Fruit fly (Drosophila melanogaster) whole organism, pupa: ENCODE data around the gene Lsd-1.

Experiments used
- CG10348 ChIP-seq: fragments of 200-800 bp; sonication (Bioruptor generic); IDR thresholded peaks from 2 replicates; pipeline ENCODE4 v1.3.6; 2022; ENCODE audit warnings: missing biosample characterization, missing genetic modification characterization
- CG12605 ChIP-seq: fragments of 200-800 bp; sonication (Bioruptor generic); IDR thresholded peaks from 2 replicates; pipeline ENCODE4 v1.3.6; 2022; ENCODE audit warnings: missing biosample characterization, missing genetic modification characterization
- CG13204 ChIP-seq: fragments of 200-800 bp; sonication (Bioruptor generic); optimal IDR thresholded peaks from 2 replicates; lab custom pipeline; 2018; ENCODE audit warnings: missing biosample characterization, mild to moderate bottlenecking, missing genetic modification characterization, moderate library complexity
- CG14655 ChIP-seq: fragments of 200-800 bp; sonication (Bioruptor generic); optimal IDR thresholded peaks from 3 replicates; lab custom pipeline; 2017; ENCODE audit warnings: mild to moderate bottlenecking, missing biosample characterization, missing genetic modification reagents, missing genetic modification characterization
- CG15710 ChIP-seq: fragments of 200-800 bp; sonication (Bioruptor generic); optimal IDR thresholded peaks from 2 replicates; lab custom pipeline; 2018; ENCODE audit warnings: missing biosample characterization, mild to moderate bottlenecking, missing genetic modification characterization, moderate library complexity
- CG17806 ChIP-seq: fragments of 200-800 bp; sonication (Bioruptor generic); optimal IDR thresholded peaks from 2 replicates; lab custom pipeline; 2018; ENCODE audit warnings: missing biosample characterization, mild to moderate bottlenecking, missing genetic modification characterization, moderate library complexity
- CG32121 ChIP-seq: fragments of 200-800 bp; sonication (Bioruptor generic); IDR thresholded peaks from 2 replicates; pipeline ENCODE4 v1.3.6; 2022; ENCODE audit warnings: missing biosample characterization, missing genetic modification characterization
- CG34367 ChIP-seq: fragments of 200-800 bp; sonication (Bioruptor generic); optimal IDR thresholded peaks from 2 replicates; lab custom pipeline; 2018; ENCODE audit warnings: missing biosample characterization, mild to moderate bottlenecking, missing genetic modification characterization
- CG4496 ChIP-seq: fragments of 200-800 bp; sonication (Bioruptor generic); IDR thresholded peaks from 3 replicates; pipeline ENCODE4 v1.3.6; 2022; ENCODE audit warnings: missing biosample characterization, missing genetic modification characterization
- CG8159 ChIP-seq: fragments of 200-800 bp; sonication (Bioruptor generic); optimal IDR thresholded peaks from 3 replicates; lab custom pipeline; 2018; ENCODE audit warnings: missing biosample characterization, mild to moderate bottlenecking, missing genetic modification characterization, moderate library complexity
- CG8301 ChIP-seq: fragments of 200-800 bp; sonication (Bioruptor generic); optimal IDR thresholded peaks from 2 replicates; lab custom pipeline; 2018; ENCODE audit warnings: missing biosample characterization, mild to moderate bottlenecking, missing genetic modification characterization
- CG9948 ChIP-seq: fragments of 200-800 bp; sonication (Bioruptor generic); optimal IDR thresholded peaks from 2 replicates; lab custom pipeline; 2018; ENCODE audit warnings: missing biosample characterization, mild to moderate bottlenecking, missing genetic modification characterization, moderate library complexity
- D1 ChIP-seq: fragments of 200-800 bp; sonication (Bioruptor generic); optimal IDR thresholded peaks from 2 replicates; lab custom pipeline; 2018; ENCODE audit warnings: missing biosample characterization, mild to moderate bottlenecking, missing genetic modification characterization, moderate library complexity
- EcR ChIP-seq: fragments of 200-800 bp; sonication (Bioruptor generic); optimal IDR thresholded peaks from 3 replicates; lab custom pipeline; 2019; ENCODE audit warnings: missing biosample characterization, missing genetic modification characterization, mild to moderate bottlenecking, moderate library complexity, missing genetic modification reagents
- Ets98B ChIP-seq: fragments of 200-800 bp; sonication (Bioruptor generic); IDR thresholded peaks from 2 replicates; pipeline ENCODE4 v1.3.6; 2022; ENCODE audit warnings: missing biosample characterization, missing genetic modification characterization
- Pif1A ChIP-seq: fragments of 200-800 bp; sonication (Bioruptor generic); optimal IDR thresholded peaks from 3 replicates; lab custom pipeline; 2016; ENCODE audit warnings: missing biosample characterization, missing genetic modification characterization
- Pif1B ChIP-seq: fragments of 200-800 bp; sonication (Bioruptor generic); optimal IDR thresholded peaks from 3 replicates; lab custom pipeline; 2016; ENCODE audit warnings: missing biosample characterization, missing genetic modification characterization
- Snoo ChIP-seq: fragments of 200-800 bp; sonication (Bioruptor generic); optimal IDR thresholded peaks from 3 replicates; lab custom pipeline; 2017; ENCODE audit warnings: missing biosample characterization, mild to moderate bottlenecking, missing genetic modification characterization, inconsistent platforms
- fd96Ca ChIP-seq: fragments of 200-800 bp; sonication (Bioruptor generic); IDR thresholded peaks from 3 replicates; pipeline ENCODE4 v1.3.6; 2022; ENCODE audit warnings: missing biosample characterization, missing genetic modification characterization
- gl ChIP-seq: fragments of 200-800 bp; sonication (Bioruptor generic); optimal IDR thresholded peaks from 2 replicates; lab custom pipeline; 2018; ENCODE audit warnings: missing biosample characterization, mild to moderate bottlenecking, missing genetic modification characterization
- rn ChIP-seq: fragments of 200-800 bp; sonication (Bioruptor generic); IDR thresholded peaks from 2 replicates; pipeline ENCODE4 v1.3.6; 2022; ENCODE audit warnings: missing biosample characterization, missing genetic modification characterization

Lsd-1 gene

DNA sequence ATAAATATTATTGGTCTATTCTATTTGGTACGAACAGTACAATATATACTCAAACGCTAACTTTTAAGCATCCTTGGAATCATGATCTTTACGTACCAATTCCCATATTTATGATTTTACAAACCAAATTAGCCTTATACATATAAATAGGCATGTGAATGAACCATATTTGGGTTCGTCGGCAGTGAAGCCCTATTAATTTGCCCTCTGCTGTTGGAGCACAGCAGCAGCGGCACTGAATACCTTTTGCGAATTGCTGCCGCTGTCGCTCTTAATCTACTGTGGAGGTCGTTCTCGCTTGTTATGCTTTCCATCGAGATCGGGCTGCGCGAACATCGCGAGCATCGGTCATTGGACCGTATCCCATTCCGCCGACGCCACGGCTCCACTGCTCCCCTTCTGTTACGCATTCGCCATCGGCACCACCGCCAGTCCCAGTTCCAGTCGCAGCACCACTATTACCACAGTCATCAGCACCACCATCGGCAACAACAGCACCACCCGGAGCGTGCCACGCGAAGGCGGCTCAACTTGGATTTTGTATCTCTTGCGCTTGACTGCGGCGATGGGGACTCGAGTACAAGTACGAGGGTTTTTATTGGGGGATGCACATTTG lies 24.9 kb downstream of the Lsd-1 start:
- peak; percentile 41; the same call in 2 of the 3 replicates for TF ChIP-seq CG4496
- TF ChIP-seq D1 = peak; percentile 50
- peak; percentile 43 for TF ChIP-seq Ets98B
- TF ChIP-seq CG10348 (GFP tag; lab: Robert Waterston, UW) = no peak
- peak; percentile 83 for TF ChIP-seq CG8159 (tag; lab: Kevin White, UChicago)
- TF ChIP-seq CG9948 = peak; percentile 80
- peak; percentile 60 for TF ChIP-seq Snoo (tag; lab: Kevin White, UChicago)
- peak; percentile 98 for TF ChIP-seq EcR (GFP tag; lab: Kevin White, UChicago)
- TF ChIP-seq CG12605 = peak; percentile 48; the same call in 1 of the 2 replicates
- peak; percentile 79 for TF ChIP-seq CG17806 (tag; lab: Kevin White, UChicago)
- TF ChIP-seq CG34367 (tag; lab: Kevin White, UChicago) = peak; percentile 67
- no peak for TF ChIP-seq rn (GFP tag; lab: Robert Waterston, UW)
- peak; percentile 64; the same call in 2 of the 3 replicates for TF ChIP-seq fd96Ca (GFP tag; lab: Robert Waterston, UW)
- TF ChIP-seq CG15710 (tag; lab: Kevin White, UChicago) = peak; percentile 77
- TF ChIP-seq CG32121 (GFP tag; lab: Robert Waterston, UW) = peak; percentile 62
- TF ChIP-seq Pif1B (GFP tag; lab: Kevin White, UChicago) = peak; percentile 74
- peak; percentile 67 for TF ChIP-seq Pif1A (GFP tag; lab: Kevin White, UChicago)
- peak; percentile 80 for TF ChIP-seq CG8301 (tag; lab: Kevin White, UChicago)
- TF ChIP-seq gl (tag; lab: Kevin White, UChicago) = peak; percentile 37
- peak; percentile 82 for TF ChIP-seq CG14655 (GFP tag; lab: Kevin White, UChicago)
- TF ChIP-seq CG13204 (GFP tag; lab: Kevin White, UChicago) = peak; percentile 97

dm6 chr3R:23789584-23789983 lies 25.9 kb downstream of the Lsd-1 start:
- no peak for TF ChIP-seq EcR (GFP tag; lab: Kevin White, UChicago)
- no peak for TF ChIP-seq CG15710 (tag; lab: Kevin White, UChicago)
- no peak for TF ChIP-seq CG17806 (tag; lab: Kevin White, UChicago)
- TF ChIP-seq CG14655 (GFP tag; lab: Kevin White, UChicago) = no peak
- no peak for TF ChIP-seq D1
- TF ChIP-seq rn (GFP tag; lab: Robert Waterston, UW) = no peak
- TF ChIP-seq Ets98B = no peak
- TF ChIP-seq CG8159 (tag; lab: Kevin White, UChicago) = no peak
- no peak for TF ChIP-seq CG8301 (tag; lab: Kevin White, UChicago)
- TF ChIP-seq Snoo (tag; lab: Kevin White, UChicago) = no peak
- no peak for TF ChIP-seq fd96Ca (GFP tag; lab: Robert Waterston, UW)
- TF ChIP-seq CG13204 (GFP tag; lab: Kevin White, UChicago) = no peak
- TF ChIP-seq Pif1A (GFP tag; lab: Kevin White, UChicago) = no peak
- no peak for TF ChIP-seq CG12605
- no peak for TF ChIP-seq CG32121 (GFP tag; lab: Robert Waterston, UW)
- no peak for TF ChIP-seq Pif1B (GFP tag; lab: Kevin White, UChicago)
- no peak for TF ChIP-seq gl (tag; lab: Kevin White, UChicago)
- no peak for TF ChIP-seq CG10348 (GFP tag; lab: Robert Waterston, UW)
- TF ChIP-seq, all 21 proteins: peak for 0

DNA sequence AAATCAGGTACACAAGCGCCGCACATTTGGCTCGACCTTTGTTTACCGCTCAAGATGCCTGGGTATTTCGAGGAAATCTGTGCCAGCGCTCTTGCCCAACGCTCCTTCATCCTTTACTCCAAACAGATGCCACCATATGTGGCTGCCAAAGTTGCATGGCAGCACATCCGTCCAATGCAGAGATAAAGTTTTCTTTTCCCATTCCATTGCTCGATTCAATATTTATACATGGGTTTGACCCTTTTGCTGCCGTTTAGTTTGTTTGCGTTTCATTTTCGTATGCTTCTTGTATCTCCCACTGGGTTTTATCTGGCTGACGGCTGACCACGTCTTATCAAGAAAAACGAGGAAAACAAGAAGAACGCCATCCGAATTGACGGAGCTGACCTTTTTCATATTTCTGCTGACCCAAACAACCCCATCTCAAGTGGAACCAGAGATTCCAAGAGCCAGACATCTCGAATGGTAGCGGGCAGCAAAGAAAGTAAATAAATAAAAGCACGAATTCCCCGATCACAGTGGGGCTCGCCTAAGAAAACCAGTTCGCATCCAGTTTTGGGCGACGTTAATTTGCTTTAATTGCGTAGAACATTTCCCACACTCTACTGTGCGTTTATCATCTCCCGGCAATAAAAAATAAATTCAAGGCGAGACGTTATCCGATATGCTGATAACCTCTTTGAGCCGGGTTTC lies 27.0 kb downstream of the Lsd-1 start:
- TF ChIP-seq Snoo (tag; lab: Kevin White, UChicago) (no peak), Ets98B (no peak), CG4496 (no peak), fd96Ca (GFP tag; lab: Robert Waterston, UW) (no peak), CG32121 (GFP tag; lab: Robert Waterston, UW) (no peak), CG14655 (GFP tag; lab: Kevin White, UChicago) (no peak), CG8159 (tag; lab: Kevin White, UChicago) (no peak), CG8301 (tag; lab: Kevin White, UChicago) (no peak), CG10348 (GFP tag; lab: Robert Waterston, UW) (no peak), Pif1A (GFP tag; lab: Kevin White, UChicago) (no peak), D1 (no peak), Pif1B (GFP tag; lab: Kevin White, UChicago) (no peak), EcR (GFP tag; lab: Kevin White, UChicago) (no peak), rn (GFP tag; lab: Robert Waterston, UW) (no peak), CG15710 (tag; lab: Kevin White, UChicago) (no peak)

DNA sequence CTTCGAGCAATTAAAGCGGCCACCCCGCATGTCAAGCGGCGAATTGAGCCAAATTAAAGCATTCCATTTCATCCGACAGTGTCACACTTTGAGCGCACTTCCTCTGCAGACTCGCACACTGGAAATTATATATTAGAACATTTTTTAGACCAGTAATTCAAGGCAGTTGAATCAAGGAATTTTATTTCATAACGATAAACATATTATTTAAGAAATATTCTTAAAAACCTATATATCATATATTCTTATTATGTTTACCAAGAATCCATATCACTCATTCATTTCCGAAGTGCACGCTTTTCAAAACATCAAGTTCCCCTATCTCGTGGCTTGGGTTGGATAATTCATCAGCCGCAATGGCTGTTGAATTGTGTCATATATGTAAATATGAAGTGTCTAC lies 27.8 kb downstream of the Lsd-1 start:
- TF ChIP-seq CG15710 (tag; lab: Kevin White, UChicago) (peak; percentile 62), CG4496 (peak; percentile 40; the same call in 1 of the 3 replicates), CG12605 (peak; percentile 43; the same call in 1 of the 2 replicates), CG17806 (tag; lab: Kevin White, UChicago) (peak; percentile 72), D1 (no peak), CG10348 (GFP tag; lab: Robert Waterston, UW) (no peak), CG9948 (peak; percentile 51), CG32121 (GFP tag; lab: Robert Waterston, UW) (peak; percentile 51; the same call in 1 of the 2 replicates), rn (GFP tag; lab: Robert Waterston, UW) (no peak)

DNA sequence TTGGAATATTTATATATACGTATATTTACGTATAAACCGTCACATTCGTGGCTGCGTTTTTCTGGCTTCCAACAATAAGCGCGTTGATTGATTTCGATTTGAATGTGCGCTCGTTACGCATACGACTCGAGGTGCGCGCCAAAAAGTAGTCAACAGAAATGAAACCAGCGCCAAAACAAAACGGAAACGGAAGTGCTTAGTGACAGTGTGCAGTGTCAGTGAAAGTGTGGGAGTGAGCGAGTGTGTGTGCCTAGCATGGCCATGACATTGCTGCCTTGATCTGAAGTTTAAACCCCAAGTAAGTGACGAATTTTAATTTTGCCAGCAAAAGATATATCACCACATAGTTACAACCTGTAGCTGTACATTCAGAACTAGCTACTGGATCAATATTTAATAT lies 40.0 kb downstream of the Lsd-1 start, which contains the start of gene CG34355:
Gene CG34355, plus strand, starts transcription at position 192 of the 400 bp plus-strand sequence.
- TF ChIP-seq CG13204 (GFP tag; lab: Kevin White, UChicago) = no peak
- TF ChIP-seq CG34367 (tag; lab: Kevin White, UChicago) = peak; percentile 42
- TF ChIP-seq CG4496 = peak; percentile 54; the same call in 2 of the 3 replicates
